Fruit fly (Drosophila melanogaster): ENCODE results near the gene tadr.

The tadr gene

DNA sequence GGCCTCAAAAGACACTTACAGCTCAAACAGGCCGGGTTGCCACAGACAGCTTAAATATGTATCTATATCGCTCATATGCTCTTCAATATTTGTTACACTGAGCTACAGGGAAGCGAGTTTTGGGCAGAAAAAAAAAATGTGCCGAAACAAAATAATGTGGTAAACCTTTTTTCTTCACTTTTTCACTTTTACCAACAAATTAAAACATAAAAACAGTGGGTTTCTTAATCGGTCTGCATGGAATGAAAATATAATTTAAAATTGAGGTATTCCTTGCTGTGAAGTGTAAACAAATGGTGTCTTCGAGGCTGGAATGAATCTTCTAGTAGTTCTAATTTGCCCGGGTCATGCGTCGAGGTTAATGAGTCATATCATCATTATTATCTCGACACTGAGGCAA, 36.5 kb upstream of the tadr start (continued):
- no peak for TF ChIP-seq Dref (GFP tag; IDR thresholded peaks at IDR 0.05)
- TF ChIP-seq E2f2 (GFP tag; IDR thresholded peaks at IDR 0.05): peak; percentile 29; the same call in 1 of the 2 replicates
- TF ChIP-seq dati (GFP tag; IDR thresholded peaks at IDR 0.05): 0 out of 2 replicates have a peak, but pooled peaks have one; percentile 6
- no peak for TF ChIP-seq Taf1 (GFP tag; IDR thresholded peaks at IDR 0.05)
- no peak for TF ChIP-seq vnd (GFP tag; IDR thresholded peaks at IDR 0.05; ENCODE audit: partially characterized antibody)
- TF ChIP-seq kni (GFP tag; optimal IDR thresholded peaks at IDR 0.05): no peak
- TF ChIP-seq Usf (GFP tag; optimal IDR thresholded peaks at IDR 0.05): no peak
- peak; percentile 46 for TF ChIP-seq ERR (GFP tag; optimal IDR thresholded peaks at IDR 0.05)
- TF ChIP-seq cas (GFP tag; IDR thresholded peaks at IDR 0.05): no peak
- peak; percentile 42 for TF ChIP-seq gsb (GFP tag; IDR thresholded peaks at IDR 0.05)
- TF ChIP-seq CG31388 (GFP tag; optimal IDR thresholded peaks at IDR 0.05): no peak
- no peak for TF ChIP-seq toy (GFP tag; IDR thresholded peaks at IDR 0.05)
- peak; percentile 48 for TF ChIP-seq CG7271 (tag; optimal IDR thresholded peaks at IDR 0.05)
- TF ChIP-seq MTF-1 (GFP tag; optimal IDR thresholded peaks at IDR 0.05; ENCODE audit: borderline replicate concordance): no peak
- TF ChIP-seq CG17568 (GFP tag; optimal IDR thresholded peaks at IDR 0.05): peak; percentile 43
- TF ChIP-seq CG13775 (GFP tag; optimal IDR thresholded peaks at IDR 0.05): peak; percentile 41
- TF ChIP-seq CG16815 (GFP tag; optimal IDR thresholded peaks at IDR 0.05): peak; percentile 38
- no peak for TF ChIP-seq Stat92E (GFP tag; optimal IDR thresholded peaks at IDR 0.05)
- TF ChIP-seq exex (tag; optimal IDR thresholded peaks at IDR 0.05): no peak
- peak; percentile 49 for TF ChIP-seq CG13424 (tag; optimal IDR thresholded peaks at IDR 0.05)
- no peak for TF ChIP-seq GATAe (GFP tag; conservative IDR thresholded peaks at IDR 0.05)
- TF ChIP-seq CG17359 (tag; optimal IDR thresholded peaks at IDR 0.05): peak; percentile 61
- peak; percentile 50 for TF ChIP-seq CG8281 (tag; optimal IDR thresholded peaks at IDR 0.05)
- peak; percentile 46 for TF ChIP-seq zen (tag; optimal IDR thresholded peaks at IDR 0.05)
- peak; percentile 71 for TF ChIP-seq tgo (GFP tag; IDR thresholded peaks at IDR 0.05)
- no peak for TF ChIP-seq hbn (GFP tag; IDR thresholded peaks at IDR 0.05; ENCODE audit: partially characterized antibody)
- TF ChIP-seq CG6791 (GFP tag; IDR thresholded peaks at IDR 0.05; ENCODE audit: partially characterized antibody): no peak
- TF ChIP-seq CG18011 (GFP tag; optimal IDR thresholded peaks at IDR 0.05): no peak
- TF ChIP-seq CG4730 (GFP tag; IDR thresholded peaks at IDR 0.05): no peak
- TF ChIP-seq PHDP (tag; optimal IDR thresholded peaks at IDR 0.05): peak; percentile 76
- no peak for TF ChIP-seq CTCF (GFP tag; optimal IDR thresholded peaks at IDR 0.05)
- TF ChIP-seq CG1602 (GFP tag; optimal IDR thresholded peaks at IDR 0.05): peak; percentile 49
- peak; percentile 46 for TF ChIP-seq CG7786 (GFP tag; optimal IDR thresholded peaks at IDR 0.05)
- no peak for TF ChIP-seq CG15011 (GFP tag; optimal IDR thresholded peaks at IDR 0.05)
- peak; percentile 62 for TF ChIP-seq bab2 (GFP tag; optimal IDR thresholded peaks at IDR 0.05)
- TF ChIP-seq trh (GFP tag; optimal IDR thresholded peaks at IDR 0.05): no peak
- peak; percentile 4 for TF ChIP-seq dm (GFP tag; optimal IDR thresholded peaks at IDR 0.05)
- TF ChIP-seq chinmo (GFP tag; IDR thresholded peaks at IDR 0.05; ENCODE audit: partially characterized antibody): no peak
- TF ChIP-seq CG17328 (GFP tag; IDR thresholded peaks at IDR 0.05): peak; percentile 42
- TF ChIP-seq CG12236 (GFP tag; optimal IDR thresholded peaks at IDR 0.05): peak; percentile 7
- TF ChIP-seq gt (GFP tag; IDR thresholded peaks at IDR 0.05): no peak
- TF ChIP-seq CG18262 (tag; optimal IDR thresholded peaks at IDR 0.05): peak; percentile 56
- peak; percentile 43 for TF ChIP-seq Asciz (GFP tag; optimal IDR thresholded peaks at IDR 0.05)
- TF ChIP-seq Sin3A (optimal IDR thresholded peaks at IDR 0.05): no peak
- peak; percentile 31 for TF ChIP-seq D19B (GFP tag; optimal IDR thresholded peaks at IDR 0.05)
- no peak for TF ChIP-seq pita (GFP tag; optimal IDR thresholded peaks at IDR 0.05)
- TF ChIP-seq nerfin-1 (tag; optimal IDR thresholded peaks at IDR 0.05): peak; percentile 11
- no peak for TF ChIP-seq Neu2 (GFP tag; optimal IDR thresholded peaks at IDR 0.05; ENCODE audit: borderline replicate concordance)
- 0 out of 2 replicates have a peak, but pooled peaks have one; percentile 19 for TF ChIP-seq stc (GFP tag; IDR thresholded peaks at IDR 0.05)
- peak; percentile 51 for TF ChIP-seq Six4 (GFP tag; optimal IDR thresholded peaks at IDR 0.05)
- no peak for TF ChIP-seq bigmax (GFP tag; optimal IDR thresholded peaks at IDR 0.05)

Measured in whole organism, embryonic.